Worm (Caenorhabditis elegans) whole organism, L1 larva: Measurements from ENCODE around the gene srx-67.

ENCODE experiments used
- C04F5.9 ChIP-seq: sonication (generic microtip); optimal IDR thresholded peaks from 2 replicates; lab custom pipeline; 2016; ENCODE audit warnings: missing genetic modification characterization, missing compliant biosample characterization
- C16A3.4 ChIP-seq: fragments of 150-350 bp; optimal IDR thresholded peaks from 2 replicates; lab custom pipeline; 2014; ENCODE audit warnings: missing biosample characterization, missing genetic modification characterization
- Y116A8C.19 ChIP-seq: sonication (generic microtip); optimal IDR thresholded peaks from 2 replicates; lab custom pipeline; 2016; ENCODE audit warnings: missing compliant biosample characterization, missing genetic modification characterization, borderline replicate concordance
- ama-1 ChIP-seq: fragments of 150-350 bp; optimal IDR thresholded peaks from 2 replicates; lab custom pipeline; 2014
- blmp-1 ChIP-seq: fragments of 150-350 bp; optimal IDR thresholded peaks from 2 replicates; lab custom pipeline; 2014; ENCODE audit warnings: missing biosample characterization, missing genetic modification characterization
- ceh-63 ChIP-seq: fragments of 200-800 bp; sonication (Bioruptor generic); optimal IDR thresholded peaks from 2 replicates; lab custom pipeline; 2018; ENCODE audit warnings: mild to moderate bottlenecking, missing genetic modification characterization, missing compliant biosample characterization
- ceh-82 ChIP-seq, 3 experiments: fragments of 150-350 bp in 1 of 3; sonication (generic microtip) in 2 of 3; optimal IDR thresholded peaks; 2 replicates each; lab custom pipeline; 2014 to 2017; ENCODE audit warnings: missing biosample characterization in 3 of 3, missing genetic modification characterization in 3 of 3
- dpl-1 ChIP-seq, 3 experiments: fragments of 150-350 bp in 2 of 3; sonication (generic microtip) in 1 of 3; optimal IDR thresholded peaks; 2 replicates each; lab custom pipeline; 2014 to 2017; ENCODE audit warnings: missing biosample characterization in 3 of 3, missing genetic modification characterization in 3 of 3, missing genetic modification reagents in 3 of 3
- efl-1 ChIP-seq, 4 experiments: fragments of 150-350 bp; optimal IDR thresholded peaks in 3 of 4; peaks in 1 of 4; 1 replicate in 1 of 4; 2 replicates in 3 of 4; lab custom pipeline; 2014; ENCODE audit warnings: missing biosample characterization in 2 of 4, missing genetic modification characterization in 2 of 4, missing genetic modification reagents in 2 of 4
- egl-13 ChIP-seq: sonication (generic microtip); optimal IDR thresholded peaks from 2 replicates; lab custom pipeline; 2016; ENCODE audit warnings: missing genotype, missing genetic modification reagents, missing genetic modification characterization, missing compliant biosample characterization
- elt-3 ChIP-seq, 6 experiments: fragments of 150-350 bp in 1 of 6; sonication (generic microtip); optimal IDR thresholded peaks; 2 replicates each; lab custom pipeline; 2017 to 2018; ENCODE audit warnings: missing biosample characterization in 6 of 6, missing genetic modification characterization in 6 of 6, inconsistent platforms in 1 of 6
- ets-5 ChIP-seq: fragments of 200-800 bp; sonication (Bioruptor generic); IDR thresholded peaks from 2 replicates; pipeline ENCODE4 v1.3.6; 2022; ENCODE audit warnings: missing genetic modification characterization, missing compliant biosample characterization
- fkh-4 ChIP-seq: sonication (generic microtip); optimal IDR thresholded peaks from 2 replicates; lab custom pipeline; 2016; ENCODE audit warnings: missing compliant biosample characterization, missing genetic modification characterization, borderline replicate concordance
- fos-1 ChIP-seq: fragments of 150-350 bp; optimal IDR thresholded peaks from 2 replicates; lab custom pipeline; 2014; ENCODE audit warnings: missing biosample characterization, missing genetic modification characterization
- hlh-4 ChIP-seq: sonication (generic microtip); optimal IDR thresholded peaks from 2 replicates; lab custom pipeline; 2016; ENCODE audit warnings: mild to moderate bottlenecking, missing genetic modification characterization, missing compliant biosample characterization
- irx-1 ChIP-seq: sonication (generic microtip); optimal IDR thresholded peaks from 2 replicates; lab custom pipeline; 2016; ENCODE audit warnings: missing genetic modification characterization, missing compliant biosample characterization
- isw-1 ChIP-seq: fragments of 200-800 bp; sonication (Bioruptor generic); IDR thresholded peaks from 2 replicates; pipeline ENCODE4 v1.3.6; 2022; ENCODE audit warnings: missing genetic modification characterization, missing compliant biosample characterization
- jun-1 ChIP-seq: fragments of 150-350 bp; optimal IDR thresholded peaks from 2 replicates; lab custom pipeline; 2014; ENCODE audit warnings: missing biosample characterization, missing genetic modification reagents, missing genetic modification characterization
- lin-14 ChIP-seq: fragments of 200-800 bp; sonication (Bioruptor generic); optimal IDR thresholded peaks from 2 replicates; lab custom pipeline; 2018; ENCODE audit warnings: mild to moderate bottlenecking, missing genetic modification characterization, moderate library complexity, missing compliant biosample characterization
- lin-15B ChIP-seq: fragments of 150-350 bp; sonication (generic microtip); optimal IDR thresholded peaks from 3 replicates; lab custom pipeline; 2014; ENCODE audit warnings: missing biosample characterization, missing genetic modification characterization
- mab-9 ChIP-seq: fragments of 200-800 bp; sonication (Bioruptor generic); IDR thresholded peaks from 2 replicates; pipeline ENCODE4 v1.3.6; 2022; ENCODE audit warnings: missing genetic modification reagents, missing genetic modification characterization, missing compliant biosample characterization
- mdl-1 ChIP-seq, 2 experiments: fragments of 150-350 bp; optimal IDR thresholded peaks; 2 replicates each; lab custom pipeline; 2014 to 2017; ENCODE audit warnings: missing biosample characterization in 2 of 2, missing genetic modification characterization in 2 of 2, inconsistent platforms in 1 of 2
- mef-2 ChIP-seq: fragments of 150-350 bp; optimal IDR thresholded peaks from 2 replicates; lab custom pipeline; 2014; ENCODE audit warnings: missing biosample characterization, missing genetic modification characterization
- nhr-11 ChIP-seq: fragments of 150-350 bp; optimal IDR thresholded peaks from 2 replicates; lab custom pipeline; 2014; ENCODE audit warnings: missing biosample characterization, missing genetic modification characterization
- nhr-20 ChIP-seq: sonication (generic microtip); optimal IDR thresholded peaks from 2 replicates; lab custom pipeline; 2016; ENCODE audit warnings: mild to moderate bottlenecking, missing genetic modification characterization, missing compliant biosample characterization
- nhr-237 ChIP-seq: fragments of 150-350 bp; optimal IDR thresholded peaks from 2 replicates; lab custom pipeline; 2014; ENCODE audit warnings: missing biosample characterization, missing genetic modification characterization
- nhr-28 ChIP-seq: fragments of 150-350 bp; optimal IDR thresholded peaks from 2 replicates; lab custom pipeline; 2014; ENCODE audit warnings: missing biosample characterization, missing genetic modification characterization
- nhr-71 ChIP-seq: sonication (generic microtip); optimal IDR thresholded peaks from 2 replicates; lab custom pipeline; 2016; ENCODE audit warnings: mild to moderate bottlenecking, missing genetic modification characterization, moderate library complexity, missing compliant biosample characterization
- nhr-84 ChIP-seq: sonication (generic microtip); optimal IDR thresholded peaks from 2 replicates; lab custom pipeline; 2017; ENCODE audit warnings: missing biosample characterization, missing genetic modification characterization
- pax-3 ChIP-seq: fragments of 200-800 bp; sonication (Bioruptor generic); optimal IDR thresholded peaks from 2 replicates; lab custom pipeline; 2018; ENCODE audit warnings: mild to moderate bottlenecking, missing genetic modification characterization, moderate library complexity, missing compliant biosample characterization
- rnt-1 ChIP-seq: sonication (generic microtip); optimal IDR thresholded peaks from 2 replicates; lab custom pipeline; 2016; ENCODE audit warnings: mild to moderate bottlenecking, missing genetic modification characterization, moderate library complexity, missing compliant biosample characterization
- skn-1 ChIP-seq: fragments of 150-350 bp; optimal IDR thresholded peaks from 2 replicates; lab custom pipeline; 2014; ENCODE audit warnings: missing biosample characterization, missing genetic modification characterization
- tbx-2 ChIP-seq: sonication (generic microtip); optimal IDR thresholded peaks from 2 replicates; lab custom pipeline; 2016; ENCODE audit warnings: missing genetic modification characterization, missing compliant biosample characterization
- tlp-1 ChIP-seq: fragments of 150-350 bp; optimal IDR thresholded peaks from 2 replicates; lab custom pipeline; 2014; ENCODE audit warnings: missing biosample characterization, missing genetic modification characterization
- unc-130 ChIP-seq: fragments of 150-350 bp; optimal IDR thresholded peaks from 2 replicates; lab custom pipeline; 2017; ENCODE audit warnings: missing biosample characterization, missing genetic modification characterization, inconsistent platforms
- unc-30 ChIP-seq: sonication (generic microtip); optimal IDR thresholded peaks from 2 replicates; lab custom pipeline; 2017; ENCODE audit warnings: missing biosample characterization, missing genetic modification characterization
- unc-98 ChIP-seq: fragments of 200-800 bp; sonication (Bioruptor generic); IDR thresholded peaks from 2 replicates; pipeline ENCODE4 v1.3.6; 2022; ENCODE audit warnings: missing genetic modification characterization, missing compliant biosample characterization
- zip-4 ChIP-seq: fragments of 200-800 bp; sonication (Bioruptor generic); optimal IDR thresholded peaks from 2 replicates; lab custom pipeline; 2018; ENCODE audit warnings: mild to moderate bottlenecking, missing genetic modification characterization, moderate library complexity, missing compliant biosample characterization

srx-67 gene

ce11 chrV:3912472-3912871 lies 4.1 kb upstream of the srx-67 start, which contains the start of gene srx-68:
Gene srx-68 (plus strand): TSS chrV:3912772.
- TF ChIP-seq elt-3 (tag; optimal IDR thresholded peaks at IDR 0.05; lab: Kevin White, UChicago) (no peak), nhr-20 (no peak), ceh-63 (GFP tag; lab: Kevin White, UChicago) (no peak), nhr-11 (tag; lab: Kevin White, UChicago) (no peak), zip-4 (no peak), lin-14 (GFP tag; lab: Kevin White, UChicago) (no peak), unc-130 (tag; lab: Kevin White, UChicago) (no peak), ama-1 (lab: Kevin White, UChicago) (no peak), mef-2 (tag; lab: Kevin White, UChicago) (no peak), fkh-4 (tag; lab: Kevin White, UChicago) (no peak), nhr-71 (no peak), pax-3 (tag; lab: Kevin White, UChicago) (no peak), fos-1 (no peak), blmp-1 (tag; lab: Kevin White, UChicago) (no peak), skn-1 (tag; lab: Kevin White, UChicago) (no peak), egl-13 (tag; lab: Kevin White, UChicago) (no peak), C16A3.4 (tag; lab: Kevin White, UChicago) (no peak), tlp-1 (tag; lab: Kevin White, UChicago) (no peak), mdl-1 (tag; optimal IDR thresholded peaks at IDR 0.05; lab: Kevin White, UChicago) (no peak)

DNA sequence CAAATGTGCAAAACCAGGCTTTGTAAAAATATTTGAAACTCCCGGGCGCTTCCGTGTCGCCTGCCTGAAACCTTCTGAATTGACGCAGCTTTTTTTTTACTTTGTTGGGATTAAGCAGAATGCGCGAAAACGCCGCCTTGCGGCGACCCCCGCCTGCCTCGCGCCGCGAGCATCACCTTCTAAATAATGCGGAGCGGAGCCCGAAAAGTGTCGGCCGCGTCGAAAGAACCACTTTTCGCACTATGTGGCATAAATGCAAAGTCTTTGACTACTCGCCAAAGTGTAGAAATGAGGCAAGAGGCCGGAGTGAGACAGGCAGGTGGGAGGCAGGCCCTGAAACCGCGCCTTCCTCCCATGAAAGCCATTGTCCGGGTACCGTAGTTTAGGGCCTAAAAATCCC lies 3.4 kb upstream of the srx-67 start:
- no peak for TF ChIP-seq rnt-1 (tag; lab: Kevin White, UChicago)

DNA sequence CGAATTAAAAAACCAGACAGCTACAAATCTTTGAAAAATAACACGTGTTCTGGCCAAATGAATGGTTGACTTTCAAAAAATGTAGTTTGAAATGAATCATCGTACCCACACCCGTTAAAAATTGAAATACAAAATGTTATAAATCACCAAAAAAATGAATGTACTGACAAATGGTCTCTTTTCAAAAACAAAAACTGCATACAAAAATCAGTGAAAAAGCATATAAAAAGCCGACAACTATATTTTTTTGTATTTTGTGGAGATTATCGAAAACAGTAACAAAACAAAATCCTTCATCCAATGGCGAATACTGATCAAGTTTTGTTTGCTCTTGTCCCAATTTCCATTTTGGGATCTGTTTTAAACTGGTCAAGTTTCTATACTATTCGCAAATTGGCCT lies 2.7 kb downstream of the srx-67 start, which contains the start of gene srx-66:
srx-66 (plus strand) TSS at position 301 of the 400 bp plus-strand sequence.
- no peak for TF ChIP-seq egl-13 (tag; lab: Kevin White, UChicago)
- TF ChIP-seq, all 84 proteins: peak for 0

ce11 chrV:3921635-3922034 lies 5.1 kb downstream of the srx-67 start, which contains the start of gene srx-65:
Gene srx-65 (plus strand): TSS chrV:3921935.
- TF ChIP-seq unc-98 (GFP tag; lab: Robert Waterston, UW) (no peak), efl-1 (optimal IDR thresholded peaks at IDR 0.05; lab: Kevin White, UChicago) (no peak), efl-1 (GFP tag; optimal IDR thresholded peaks at IDR 0.05 in 1 of 2; lab: Kevin White, UChicago) (peak in 1 of 2 experiments; percentile 36)
- TF ChIP-seq, all 84 proteins: peak for 1

DNA sequence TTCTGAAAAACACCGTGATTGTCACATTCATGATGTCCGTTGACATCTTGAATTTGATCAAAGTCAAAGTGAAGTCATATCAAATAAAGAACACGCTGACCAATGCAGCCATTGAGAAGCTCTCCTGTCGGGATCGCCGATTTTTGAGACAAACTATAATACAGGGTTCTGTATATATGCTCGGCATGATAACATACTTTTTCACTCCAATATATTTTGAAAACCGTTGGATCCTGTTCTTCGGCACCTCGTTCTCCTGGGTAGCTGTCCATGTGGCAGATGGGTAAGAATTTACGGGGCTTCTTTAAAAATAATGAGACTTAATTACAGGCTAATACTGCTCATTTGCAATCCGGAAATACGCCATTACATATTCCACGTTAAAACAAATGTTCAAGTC lies 6.0 kb downstream of the srx-67 start:
- TF ChIP-seq nhr-237 (no peak), nhr-84 (no peak), unc-130 (tag; lab: Kevin White, UChicago) (no peak), ets-5 (GFP tag; lab: Robert Waterston, UW) (no peak), C04F5.9 (tag; lab: Kevin White, UChicago) (no peak), elt-3 (tag; optimal IDR thresholded peaks at IDR 0.05; lab: Kevin White, UChicago) (no peak), lin-14 (GFP tag; lab: Kevin White, UChicago) (no peak), unc-30 (no peak)

ce11 chrV:3927522-3927921 lies 10.9 kb downstream of the srx-67 start:
- no peak for TF ChIP-seq hlh-4 (tag; lab: Kevin White, UChicago)
- no peak for TF ChIP-seq efl-1 (optimal IDR thresholded peaks at IDR 0.05; lab: Kevin White, UChicago)
- no peak for TF ChIP-seq efl-1 (GFP tag; optimal IDR thresholded peaks at IDR 0.05 in 1 of 2; lab: Kevin White, UChicago)
- TF ChIP-seq Y116A8C.19 (tag; lab: Kevin White, UChicago): no peak
- no peak for TF ChIP-seq isw-1 (GFP tag; lab: Robert Waterston, UW)
- no peak for TF ChIP-seq dpl-1 (GFP tag; optimal IDR thresholded peaks at IDR 0.05; lab: Kevin White, UChicago)
- no peak for TF ChIP-seq irx-1 (tag; lab: Kevin White, UChicago)
- no peak for TF ChIP-seq mdl-1 (tag; optimal IDR thresholded peaks at IDR 0.05; lab: Kevin White, UChicago)
- no peak for TF ChIP-seq jun-1 (tag; lab: Kevin White, UChicago)
- TF ChIP-seq tbx-2 (tag; lab: Kevin White, UChicago): no peak
- TF ChIP-seq nhr-28 (tag; lab: Kevin White, UChicago): no peak
- TF ChIP-seq mab-9 (GFP tag; lab: Robert Waterston, UW): no peak
- no peak for TF ChIP-seq nhr-71
- TF ChIP-seq ceh-82 (tag; optimal IDR thresholded peaks at IDR 0.05; lab: Kevin White, UChicago): no peak
- TF ChIP-seq tlp-1 (tag; lab: Kevin White, UChicago): no peak
- no peak for TF ChIP-seq lin-15B (tag; lab: Kevin White, UChicago)
- TF ChIP-seq ets-5 (GFP tag; lab: Robert Waterston, UW): no peak
- no peak for TF ChIP-seq nhr-84
